Worm (Caenorhabditis elegans) whole organism, L4/young adult: ENCODE measurements around the gene ugtp-1.

Experiments used
- W03F9.2 ChIP-seq: fragments of 150-350 bp; optimal IDR thresholded peaks from 2 replicates; lab custom pipeline; 2014; ENCODE audit warnings: missing biosample characterization, missing genetic modification characterization
- dao-5 ChIP-seq: sonication (generic microtip); optimal IDR thresholded peaks from 2 replicates; lab custom pipeline; 2016; ENCODE audit warnings: missing genotype, missing genetic modification characterization, moderate library complexity, missing compliant biosample characterization
- him-1 ChIP-seq: sonication (generic microtip); optimal IDR thresholded peaks from 2 replicates; lab custom pipeline; 2016; ENCODE audit warnings: missing genotype, missing genetic modification reagents, missing genetic modification characterization, missing compliant biosample characterization

DNA sequence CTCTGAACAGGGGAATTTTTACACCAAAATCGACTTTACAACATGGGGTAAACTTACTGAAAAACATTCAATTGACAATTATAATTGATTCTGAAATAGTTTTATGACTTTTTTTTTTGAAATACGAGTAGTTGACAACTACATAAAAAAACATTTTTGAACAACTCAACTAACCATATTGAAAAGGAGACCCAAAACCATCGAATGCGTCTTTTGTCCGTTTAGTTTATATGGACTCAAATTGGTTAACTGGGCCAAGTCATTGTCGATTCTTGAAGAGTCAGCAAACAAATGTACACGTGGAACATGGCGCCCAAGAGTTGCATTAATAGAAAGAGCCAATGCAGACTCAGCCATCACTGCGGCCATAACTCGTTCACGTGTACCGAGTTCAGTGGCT is 16.0 kb upstream of the ugtp-1 start:
- TF ChIP-seq him-1 (tag; lab: Kevin White, UChicago) (no peak), dao-5 (tag; lab: Kevin White, UChicago) (no peak), W03F9.2 (tag; lab: Kevin White, UChicago) (no peak)
